Worm (Caenorhabditis elegans): ENCODE results near the gene ift-81.

DNA sequence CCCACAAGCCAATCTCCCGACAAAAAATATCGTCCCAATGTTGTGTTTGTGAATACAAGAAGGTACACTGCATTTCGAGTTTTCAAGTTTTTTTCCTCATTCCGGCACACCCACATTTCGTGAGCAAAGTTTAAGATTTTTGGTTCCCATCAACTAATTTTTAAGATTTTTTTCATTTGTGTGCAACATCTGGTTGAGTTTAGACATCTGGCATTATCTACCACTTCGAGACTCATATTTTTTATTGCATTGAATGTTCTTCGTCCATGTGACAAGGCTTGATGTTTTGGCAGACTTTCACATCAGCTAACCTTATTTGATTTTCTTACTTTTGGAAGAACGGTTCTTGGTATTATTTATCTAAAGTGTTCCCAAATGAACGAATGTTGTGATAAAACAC is 38.0 kb upstream of the ift-81 start:
- no peak for TF ChIP-seq W03F9.2 (tag; optimal IDR thresholded peaks at IDR 0.05)
- TF ChIP-seq him-1 (tag; optimal IDR thresholded peaks at IDR 0.05): no peak
- TF ChIP-seq dao-5 (tag; optimal IDR thresholded peaks at IDR 0.05): no peak
